Fruit fly (Drosophila melanogaster): ENCODE data around the gene CG5567.

Gene CG5567

DNA sequence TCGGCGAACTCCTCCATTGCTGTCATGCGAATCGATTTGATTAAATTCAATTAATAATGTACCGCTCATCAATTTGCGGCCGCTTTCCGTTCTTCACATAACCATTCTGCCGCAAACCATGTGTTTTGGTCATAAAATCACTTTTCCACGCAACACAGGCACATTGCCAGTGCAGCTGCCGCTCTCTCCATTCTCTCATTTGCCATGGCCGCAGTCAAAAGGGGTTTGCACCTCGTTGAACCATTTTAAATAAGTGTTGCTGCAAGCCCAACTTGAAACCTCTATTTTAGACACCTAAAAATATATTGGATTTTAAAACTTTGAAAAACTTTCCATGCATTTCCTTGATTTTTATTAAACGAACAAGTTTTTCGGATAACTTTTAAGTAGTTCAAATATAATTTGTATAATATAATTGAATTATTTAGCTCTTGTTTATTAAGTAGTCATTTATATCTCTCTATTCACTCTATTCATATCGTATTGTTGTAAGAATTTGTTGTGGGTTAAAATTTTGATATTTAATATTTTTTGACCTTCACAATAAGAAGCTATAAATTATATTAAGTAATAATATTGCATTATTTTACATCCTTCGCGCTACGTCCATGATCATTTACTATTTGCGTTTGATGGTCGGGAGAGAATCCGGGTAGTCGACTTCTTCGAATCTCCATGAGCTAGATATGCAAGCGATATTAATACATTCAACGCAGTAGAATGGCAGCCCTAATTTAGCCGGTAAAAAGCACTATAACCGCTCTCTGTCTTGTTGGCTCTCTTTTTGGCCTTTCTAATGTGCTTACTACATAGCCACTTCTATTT lies 13.5 kb upstream of the CG5567 start, which contains the start of gene CG5535 (continued):
- no peak for TF ChIP-seq CG7745 (tag; optimal IDR thresholded peaks at IDR 0.05)
- no peak for TF ChIP-seq CG4360 (GFP tag; IDR thresholded peaks at IDR 0.05)
- TF ChIP-seq insv (GFP tag; optimal IDR thresholded peaks at IDR 0.05): peak in 1 of 2 experiments; percentile 47
- TF ChIP-seq CG14014 (GFP tag; IDR thresholded peaks at IDR 0.05): peak; percentile 80
- TF ChIP-seq CG34376 (GFP tag; optimal IDR thresholded peaks at IDR 0.05): peak; percentile 49
- no peak for TF ChIP-seq NC2α (GFP tag; optimal IDR thresholded peaks at IDR 0.05)
- 0 out of 2 replicates have a peak, but pooled peaks have one; percentile 20 for TF ChIP-seq dati (GFP tag; IDR thresholded peaks at IDR 0.05)
- peak; percentile 63 for TF ChIP-seq Xrp1 (GFP tag; IDR thresholded peaks at IDR 0.05)
- peak; percentile 84 for TF ChIP-seq CG1603 (tag; optimal IDR thresholded peaks at IDR 0.05)
- TF ChIP-seq rib (GFP tag; IDR thresholded peaks at IDR 0.05): peak; percentile 38
- peak; percentile 65 for TF ChIP-seq CG5180 (GFP tag; optimal IDR thresholded peaks at IDR 0.05)
- TF ChIP-seq dysf (GFP tag; IDR thresholded peaks at IDR 0.05): peak; percentile 69
- peak; percentile 68 for TF ChIP-seq CG1529 (GFP tag; optimal IDR thresholded peaks at IDR 0.05)
- peak; percentile 61 for TF ChIP-seq CG18011 (GFP tag; optimal IDR thresholded peaks at IDR 0.05)
- TF ChIP-seq CG10274 (GFP tag; optimal IDR thresholded peaks at IDR 0.05): no peak
- no peak for TF ChIP-seq Dp (GFP tag; optimal IDR thresholded peaks at IDR 0.05)
- TF ChIP-seq E2f2 (GFP tag; IDR thresholded peaks at IDR 0.05): peak; percentile 37; the same call in 1 of the 2 replicates
- no peak for TF ChIP-seq wek (GFP tag; optimal IDR thresholded peaks at IDR 0.05)
- TF ChIP-seq bigmax (GFP tag; optimal IDR thresholded peaks at IDR 0.05): no peak
- 0 out of 3 replicates have a peak, but pooled peaks have one; percentile 23 for TF ChIP-seq CG2889 (GFP tag; IDR thresholded peaks at IDR 0.05)
- no peak; the same call in 1 of the 2 replicates for TF ChIP-seq toy (GFP tag; IDR thresholded peaks at IDR 0.05)
- TF ChIP-seq vvl (GFP tag; IDR thresholded peaks at IDR 0.05): peak; percentile 80
- peak; percentile 39; the same call in 1 of the 2 replicates for TF ChIP-seq ap (GFP tag; IDR thresholded peaks at IDR 0.05)
- no peak for TF ChIP-seq ash1 (GFP tag; optimal IDR thresholded peaks at IDR 0.05)
- TF ChIP-seq H2.0 (GFP tag; IDR thresholded peaks at IDR 0.05): peak; percentile 63
- peak; percentile 48 for TF ChIP-seq CG8359 (GFP tag; optimal IDR thresholded peaks at IDR 0.05; ENCODE audit: borderline replicate concordance)
- TF ChIP-seq CG13296 (GFP tag; optimal IDR thresholded peaks at IDR 0.05): peak; percentile 81
- peak; percentile 96 for TF ChIP-seq CG18262 (tag; optimal IDR thresholded peaks at IDR 0.05)
- peak; percentile 28; the same call in 2 of the 3 replicates for TF ChIP-seq Optix (GFP tag; IDR thresholded peaks at IDR 0.05)
- TF ChIP-seq gsb-n (tag; optimal IDR thresholded peaks at IDR 0.05): peak; percentile 59
- TF ChIP-seq Antp (GFP tag; optimal IDR thresholded peaks at IDR 0.05): peak; percentile 73
- peak; percentile 97 for TF ChIP-seq CG7556 (GFP tag; optimal IDR thresholded peaks at IDR 0.05)
- TF ChIP-seq Dip2 (GFP tag; IDR thresholded peaks at IDR 0.05): no peak
- peak; percentile 48 for TF ChIP-seq Max (GFP tag; optimal IDR thresholded peaks at IDR 0.05)
- peak; percentile 63 for TF ChIP-seq CG12071 (GFP tag; optimal IDR thresholded peaks at IDR 0.05)
- TF ChIP-seq CG9609 (GFP tag; optimal IDR thresholded peaks at IDR 0.05): peak; percentile 25
- peak; percentile 50 for TF ChIP-seq CG7987 (GFP tag; optimal IDR thresholded peaks at IDR 0.05)
- peak; percentile 41 for TF ChIP-seq CG6254 (GFP tag; optimal IDR thresholded peaks at IDR 0.05)
- TF ChIP-seq CG2875 (GFP tag; optimal IDR thresholded peaks at IDR 0.05): peak; percentile 48
- peak; percentile 47 for TF ChIP-seq ERR (GFP tag; optimal IDR thresholded peaks at IDR 0.05)
- TF ChIP-seq B-H2 (GFP tag; optimal IDR thresholded peaks at IDR 0.05): peak; percentile 0
- TF ChIP-seq Kr (GFP tag; optimal IDR thresholded peaks at IDR 0.05): no peak
- TF ChIP-seq dm (GFP tag; optimal IDR thresholded peaks at IDR 0.05): peak; percentile 38
- TF ChIP-seq vfl (GFP tag; optimal IDR thresholded peaks at IDR 0.05): no peak
- TF ChIP-seq run (tag; optimal IDR thresholded peaks at IDR 0.05): peak; percentile 58
- TF ChIP-seq fd3F (GFP tag; optimal IDR thresholded peaks at IDR 0.05): peak; percentile 67
- TF ChIP-seq CG7928 (GFP tag; optimal IDR thresholded peaks at IDR 0.05): no peak
- no peak for TF ChIP-seq NK7.1 (GFP tag; optimal IDR thresholded peaks at IDR 0.05)
- TF ChIP-seq BEAF-32 (GFP tag; optimal IDR thresholded peaks at IDR 0.05): no peak
